Worm (Caenorhabditis elegans) whole organism, L4/young adult: ENCODE data around the gene pas-2.

Experiments used
- W03F9.2 ChIP-seq: fragments of 150-350 bp; optimal IDR thresholded peaks from 2 replicates; lab custom pipeline; 2014; ENCODE audit warnings: missing biosample characterization, missing genetic modification characterization
- dao-5 ChIP-seq: sonication (generic microtip); optimal IDR thresholded peaks from 2 replicates; lab custom pipeline; 2016; ENCODE audit warnings: missing genotype, missing genetic modification characterization, moderate library complexity, missing compliant biosample characterization
- him-1 ChIP-seq: sonication (generic microtip); optimal IDR thresholded peaks from 2 replicates; lab custom pipeline; 2016; ENCODE audit warnings: missing genotype, missing genetic modification reagents, missing genetic modification characterization, missing compliant biosample characterization

ce11 chrV:10784011-10784410 lies 13.8 kb downstream of the pas-2 start, which contains the start of gene D1054.8:
- TF ChIP-seq him-1 (tag; lab: Kevin White, UChicago): no peak
- no peak for TF ChIP-seq dao-5 (tag; lab: Kevin White, UChicago)
- no peak for TF ChIP-seq W03F9.2 (tag; lab: Kevin White, UChicago)
